Fruit fly (Drosophila melanogaster) whole organism, pupa: Measurements from ENCODE around the gene Regnase-1.

ENCODE experiments used
- CG10348 ChIP-seq: fragments of 200-800 bp; sonication (Bioruptor generic); IDR thresholded peaks from 2 replicates; pipeline ENCODE4 v1.3.6; 2022; ENCODE audit warnings: missing biosample characterization, missing genetic modification characterization
- CG13204 ChIP-seq: fragments of 200-800 bp; sonication (Bioruptor generic); optimal IDR thresholded peaks from 2 replicates; lab custom pipeline; 2018; ENCODE audit warnings: missing biosample characterization, mild to moderate bottlenecking, missing genetic modification characterization, moderate library complexity
- CG15710 ChIP-seq: fragments of 200-800 bp; sonication (Bioruptor generic); optimal IDR thresholded peaks from 2 replicates; lab custom pipeline; 2018; ENCODE audit warnings: missing biosample characterization, mild to moderate bottlenecking, missing genetic modification characterization, moderate library complexity
- CG17806 ChIP-seq: fragments of 200-800 bp; sonication (Bioruptor generic); optimal IDR thresholded peaks from 2 replicates; lab custom pipeline; 2018; ENCODE audit warnings: missing biosample characterization, mild to moderate bottlenecking, missing genetic modification characterization, moderate library complexity
- CG32121 ChIP-seq: fragments of 200-800 bp; sonication (Bioruptor generic); IDR thresholded peaks from 2 replicates; pipeline ENCODE4 v1.3.6; 2022; ENCODE audit warnings: missing biosample characterization, missing genetic modification characterization
- CG8301 ChIP-seq: fragments of 200-800 bp; sonication (Bioruptor generic); optimal IDR thresholded peaks from 2 replicates; lab custom pipeline; 2018; ENCODE audit warnings: missing biosample characterization, mild to moderate bottlenecking, missing genetic modification characterization
- D1 ChIP-seq: fragments of 200-800 bp; sonication (Bioruptor generic); optimal IDR thresholded peaks from 2 replicates; lab custom pipeline; 2018; ENCODE audit warnings: missing biosample characterization, mild to moderate bottlenecking, missing genetic modification characterization, moderate library complexity
- EcR ChIP-seq: fragments of 200-800 bp; sonication (Bioruptor generic); optimal IDR thresholded peaks from 3 replicates; lab custom pipeline; 2019; ENCODE audit warnings: missing biosample characterization, missing genetic modification characterization, mild to moderate bottlenecking, moderate library complexity, missing genetic modification reagents
- Ets98B ChIP-seq: fragments of 200-800 bp; sonication (Bioruptor generic); IDR thresholded peaks from 2 replicates; pipeline ENCODE4 v1.3.6; 2022; ENCODE audit warnings: missing biosample characterization, missing genetic modification characterization
- Pif1B ChIP-seq: fragments of 200-800 bp; sonication (Bioruptor generic); optimal IDR thresholded peaks from 3 replicates; lab custom pipeline; 2016; ENCODE audit warnings: missing biosample characterization, missing genetic modification characterization
- Snoo ChIP-seq: fragments of 200-800 bp; sonication (Bioruptor generic); optimal IDR thresholded peaks from 3 replicates; lab custom pipeline; 2017; ENCODE audit warnings: missing biosample characterization, mild to moderate bottlenecking, missing genetic modification characterization, inconsistent platforms
- fd96Ca ChIP-seq: fragments of 200-800 bp; sonication (Bioruptor generic); IDR thresholded peaks from 3 replicates; pipeline ENCODE4 v1.3.6; 2022; ENCODE audit warnings: missing biosample characterization, missing genetic modification characterization
- gl ChIP-seq: fragments of 200-800 bp; sonication (Bioruptor generic); optimal IDR thresholded peaks from 2 replicates; lab custom pipeline; 2018; ENCODE audit warnings: missing biosample characterization, mild to moderate bottlenecking, missing genetic modification characterization

DNA sequence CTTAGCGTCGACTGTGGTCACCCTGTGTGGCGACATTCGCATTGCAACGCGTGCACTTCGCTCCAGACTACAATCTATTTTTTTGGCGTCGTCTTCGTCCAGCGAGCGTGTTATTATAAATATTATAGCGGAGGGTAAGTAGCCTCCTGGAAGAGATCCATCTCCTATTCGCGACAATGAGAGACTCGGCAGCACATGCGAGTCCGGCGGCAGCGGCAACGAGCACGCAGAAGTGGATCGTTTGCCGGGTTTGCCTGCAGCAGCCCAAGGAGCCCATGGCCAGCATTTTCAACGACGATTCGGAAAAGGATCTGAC is 4.1 kb downstream of the Regnase-1 start, which contains the start of gene idc:
- TF ChIP-seq CG8301 (tag; lab: Kevin White, UChicago), result no peak
- no peak for TF ChIP-seq EcR (GFP tag; lab: Kevin White, UChicago)
- TF ChIP-seq Ets98B, result no peak
- TF ChIP-seq fd96Ca, result no peak
- no peak for TF ChIP-seq Pif1B
- no peak for TF ChIP-seq CG10348 (GFP tag; lab: Robert Waterston, UW)
- no peak for TF ChIP-seq D1 (tag; lab: Kevin White, UChicago)
- TF ChIP-seq CG15710 (tag; lab: Kevin White, UChicago), result no peak
- TF ChIP-seq CG32121 (GFP tag; lab: Robert Waterston, UW), result no peak
- TF ChIP-seq CG17806 (tag; lab: Kevin White, UChicago), result no peak
- TF ChIP-seq Snoo (tag; lab: Kevin White, UChicago), result no peak
- no peak for TF ChIP-seq gl
- no peak for TF ChIP-seq CG13204 (GFP tag; lab: Kevin White, UChicago)
